Worm (Caenorhabditis elegans) whole organism, young adult: ENCODE data around the gene cnnm-3.

Experiments
- B0019.2 ChIP-seq: fragments of 200-800 bp; sonication (Bioruptor generic); conservative IDR thresholded peaks from 2 replicates; pipeline ENCODE4 v1.3.6; 2022; ENCODE audit warnings: missing genetic modification reagents, missing genetic modification characterization, missing compliant biosample characterization
- B0035.1 ChIP-seq: sonication (generic microtip); optimal IDR thresholded peaks from 2 replicates; lab custom pipeline; 2016; ENCODE audit warnings: missing genetic modification characterization, mild to moderate bottlenecking, missing compliant biosample characterization, missing genotype, missing genetic modification reagents
- C06A6.2 ChIP-seq: fragments of 200-800 bp; sonication (Bioruptor generic); conservative IDR thresholded peaks from 2 replicates; pipeline ENCODE4 v1.3.6; 2022; ENCODE audit warnings: missing genetic modification characterization, missing compliant biosample characterization
- F10E7.11 ChIP-seq: sonication (generic microtip); optimal IDR thresholded peaks from 2 replicates; lab custom pipeline; 2017; ENCODE audit warnings: mild to moderate bottlenecking, missing genetic modification characterization, moderate library complexity, missing compliant biosample characterization
- F57A8.1 ChIP-seq: fragments of 200-800 bp; sonication (Bioruptor generic); optimal IDR thresholded peaks from 2 replicates; lab custom pipeline; 2018; ENCODE audit warnings: mild to moderate bottlenecking, missing genetic modification characterization, moderate library complexity, missing compliant biosample characterization
- F57C9.4 ChIP-seq: sonication (generic microtip); optimal IDR thresholded peaks from 2 replicates; lab custom pipeline; 2017; ENCODE audit warnings: mild to moderate bottlenecking, missing genetic modification characterization, missing compliant biosample characterization
- T07F8.4 ChIP-seq: sonication (generic microtip); optimal IDR thresholded peaks from 2 replicates; lab custom pipeline; 2016; ENCODE audit warnings: mild to moderate bottlenecking, missing genetic modification characterization, moderate library complexity, missing compliant biosample characterization
- T26A5.8 ChIP-seq: sonication (generic microtip); optimal IDR thresholded peaks from 2 replicates; lab custom pipeline; 2016; ENCODE audit warnings: missing genetic modification characterization, missing compliant biosample characterization
- ama-1 ChIP-seq, 3 experiments: fragments of 150-350 bp in 1 of 3; sonication (generic microtip) in 2 of 3; optimal IDR thresholded peaks; 2 replicates each; lab custom pipeline; 2014 to 2018; ENCODE audit warnings: missing biosample characterization in 2 of 3, missing genetic modification characterization in 2 of 3, missing genetic modification reagents in 2 of 3
- aptf-3 ChIP-seq: fragments of 200-800 bp; sonication (Bioruptor generic); IDR thresholded peaks from 2 replicates; pipeline ENCODE4 v1.3.6; 2022; ENCODE audit warnings: missing genetic modification characterization, missing compliant biosample characterization
- atf-7 ChIP-seq: sonication (generic microtip); optimal IDR thresholded peaks from 2 replicates; lab custom pipeline; 2017; ENCODE audit warnings: mild to moderate bottlenecking, missing genetic modification characterization, missing compliant biosample characterization
- athp-1 ChIP-seq: sonication (generic microtip); optimal IDR thresholded peaks from 2 replicates; lab custom pipeline; 2017; ENCODE audit warnings: mild to moderate bottlenecking, missing genetic modification characterization, missing compliant biosample characterization
- cebp-2 ChIP-seq: fragments of 200-800 bp; sonication (Bioruptor generic); IDR thresholded peaks from 2 replicates; pipeline ENCODE4 v1.3.6; 2022; ENCODE audit warnings: missing genetic modification characterization, missing compliant biosample characterization
- ceh-100 ChIP-seq: fragments of 200-800 bp; sonication (Bioruptor generic); IDR thresholded peaks from 2 replicates; pipeline ENCODE4 v1.3.6; 2022; ENCODE audit warnings: missing genetic modification reagents, missing genetic modification characterization, missing compliant biosample characterization
- ceh-27 ChIP-seq: fragments of 200-800 bp; sonication (Bioruptor generic); optimal IDR thresholded peaks from 2 replicates; lab custom pipeline; 2018; ENCODE audit warnings: mild to moderate bottlenecking, missing genetic modification characterization, moderate library complexity, missing compliant biosample characterization
- chd-7 ChIP-seq: sonication (generic microtip); optimal IDR thresholded peaks from 2 replicates; lab custom pipeline; 2016; ENCODE audit warnings: mild to moderate bottlenecking, missing genetic modification characterization, moderate library complexity, missing compliant biosample characterization
- dox-1 ChIP-seq: fragments of 200-800 bp; sonication (Bioruptor generic); IDR thresholded peaks from 2 replicates; pipeline ENCODE4 v1.3.6; 2022; ENCODE audit warnings: missing genetic modification reagents, missing genetic modification characterization, missing compliant biosample characterization
- egl-18 ChIP-seq: fragments of 200-800 bp; sonication (Bioruptor generic); IDR thresholded peaks from 2 replicates; pipeline ENCODE4 v1.3.6; 2022; ENCODE audit warnings: missing genetic modification reagents, missing genetic modification characterization, missing compliant biosample characterization
- egrh-3 ChIP-seq: fragments of 200-800 bp; sonication (Bioruptor generic); IDR thresholded peaks from 2 replicates; pipeline ENCODE4 v1.3.6; 2022; ENCODE audit warnings: missing genetic modification reagents, missing genetic modification characterization, missing compliant biosample characterization
- gei-17 ChIP-seq: fragments of 200-800 bp; sonication (Bioruptor generic); optimal IDR thresholded peaks from 2 replicates; lab custom pipeline; 2018; ENCODE audit warnings: mild to moderate bottlenecking, missing genetic modification characterization, missing compliant biosample characterization
- hlh-26 ChIP-seq: fragments of 200-800 bp; sonication (Bioruptor generic); conservative IDR thresholded peaks from 2 replicates; pipeline ENCODE4 v1.3.6; 2022; ENCODE audit warnings: missing genetic modification reagents, missing genetic modification characterization, missing compliant biosample characterization
- hmg-20 ChIP-seq: fragments of 200-800 bp; sonication (Bioruptor generic); IDR thresholded peaks from 2 replicates; pipeline ENCODE4 v1.3.6; 2022; ENCODE audit warnings: missing genetic modification reagents, missing genetic modification characterization, missing compliant biosample characterization
- hrde-1 ChIP-seq: sonication (generic microtip); optimal IDR thresholded peaks from 2 replicates; lab custom pipeline; 2016; ENCODE audit warnings: missing genetic modification characterization, mild to moderate bottlenecking, missing compliant biosample characterization, moderate library complexity, missing genotype, missing genetic modification reagents, borderline replicate concordance
- lin-26 ChIP-seq: fragments of 200-800 bp; sonication (Bioruptor generic); IDR thresholded peaks from 2 replicates; pipeline ENCODE4 v1.3.6; 2022; ENCODE audit warnings: missing genetic modification reagents, missing genetic modification characterization, missing compliant biosample characterization
- lin-35 ChIP-seq, 3 experiments: fragments of 150-350 bp in 2 of 3; sonication (generic microtip) in 1 of 3; optimal IDR thresholded peaks; 2 replicates each; lab custom pipeline; 2014 to 2018; ENCODE audit warnings: missing biosample characterization in 3 of 3, missing genetic modification characterization in 3 of 3, missing genetic modification reagents in 3 of 3
- lin-54 ChIP-seq: fragments of 200-800 bp; sonication (Bioruptor generic); optimal IDR thresholded peaks from 2 replicates; lab custom pipeline; 2018; ENCODE audit warnings: mild to moderate bottlenecking, missing genetic modification characterization, missing compliant biosample characterization
- lir-1 ChIP-seq: fragments of 200-800 bp; sonication (Bioruptor generic); conservative IDR thresholded peaks from 2 replicates; pipeline ENCODE4 v1.3.6; 2022; ENCODE audit warnings: missing genetic modification reagents, missing genetic modification characterization, missing compliant biosample characterization
- lsy-27 ChIP-seq: sonication (generic microtip); optimal IDR thresholded peaks from 2 replicates; lab custom pipeline; 2017; ENCODE audit warnings: missing genetic modification characterization, mild to moderate bottlenecking, missing compliant biosample characterization, antibody characterized with exemption, missing genotype, borderline replicate concordance; ENCODE audit not compliant: insufficient read depth
- mxl-1 ChIP-seq: sonication (generic microtip); optimal IDR thresholded peaks from 2 replicates; lab custom pipeline; 2016; ENCODE audit warnings: missing genetic modification characterization, missing compliant biosample characterization
- nhr-80 ChIP-seq: sonication (generic microtip); optimal IDR thresholded peaks from 2 replicates; lab custom pipeline; 2016; ENCODE audit warnings: missing genetic modification characterization, missing compliant biosample characterization
- repo-1 ChIP-seq: sonication (generic microtip); optimal IDR thresholded peaks from 2 replicates; lab custom pipeline; 2017; ENCODE audit warnings: mild to moderate bottlenecking, missing genetic modification characterization, missing compliant biosample characterization
- rpc-1 ChIP-seq, 2 experiments: fragments of 150-350 bp in 1 of 2; sonication (generic microtip) in 1 of 2; optimal IDR thresholded peaks; 2 replicates each; lab custom pipeline; 2014 to 2018; ENCODE audit warnings: missing biosample characterization in 1 of 2, missing genetic modification characterization in 1 of 2, missing genetic modification reagents in 1 of 2, missing genotype in 1 of 2
- snpc-1.3 ChIP-seq: sonication (generic microtip); optimal IDR thresholded peaks from 2 replicates; lab custom pipeline; 2017; ENCODE audit warnings: missing genetic modification characterization, mild to moderate bottlenecking, missing compliant biosample characterization, antibody characterized with exemption, moderate library complexity, missing genotype, missing genetic modification reagents; ENCODE audit not compliant: insufficient read depth
- snpc-4 ChIP-seq, 5 experiments: fragments of 150-350 bp in 1 of 5; sonication (generic microtip) in 4 of 5; optimal IDR thresholded peaks; 2 replicates each; lab custom pipeline; 2014 to 2018; ENCODE audit warnings: missing genetic modification characterization in 5 of 5, missing biosample characterization in 3 of 5, antibody characterized with exemption in 2 of 5, mild to moderate bottlenecking in 2 of 5, missing compliant biosample characterization in 2 of 5, missing genotype in 2 of 5, moderate library complexity in 2 of 5, missing genetic modification reagents in 1 of 5
- sptf-2 ChIP-seq: fragments of 200-800 bp; sonication (Bioruptor generic); optimal IDR thresholded peaks from 2 replicates; lab custom pipeline; 2018; ENCODE audit warnings: mild to moderate bottlenecking, missing genetic modification characterization, missing compliant biosample characterization

Gene cnnm-3

DNA sequence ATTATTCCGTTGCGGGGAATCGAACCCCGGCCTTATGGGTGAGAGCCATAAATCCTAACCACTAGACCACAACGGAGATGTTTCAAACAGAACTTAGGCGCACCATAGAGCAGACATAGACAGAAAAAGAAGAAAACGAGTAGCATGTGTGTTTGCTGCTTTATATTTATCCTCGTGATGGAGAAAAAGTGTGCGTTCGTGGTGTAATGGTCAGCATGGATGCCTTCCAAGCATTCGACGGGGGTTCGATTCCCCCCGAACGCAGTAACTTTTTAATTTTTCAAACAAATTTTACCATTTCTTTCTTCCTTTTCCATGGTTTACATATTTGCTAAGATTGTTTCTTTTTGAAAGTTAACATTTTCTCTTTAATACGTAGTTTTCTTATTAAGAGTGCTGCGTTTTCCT is 9.7 kb downstream of the cnnm-3 start (continued):
- TF ChIP-seq T07F8.4 (tag; lab: Kevin White, UChicago) = peak; percentile 93
- peak; percentile 95 for TF ChIP-seq atf-7 (tag; lab: Kevin White, UChicago)
- TF ChIP-seq athp-1 (tag; lab: Kevin White, UChicago) = peak; percentile 94

DNA sequence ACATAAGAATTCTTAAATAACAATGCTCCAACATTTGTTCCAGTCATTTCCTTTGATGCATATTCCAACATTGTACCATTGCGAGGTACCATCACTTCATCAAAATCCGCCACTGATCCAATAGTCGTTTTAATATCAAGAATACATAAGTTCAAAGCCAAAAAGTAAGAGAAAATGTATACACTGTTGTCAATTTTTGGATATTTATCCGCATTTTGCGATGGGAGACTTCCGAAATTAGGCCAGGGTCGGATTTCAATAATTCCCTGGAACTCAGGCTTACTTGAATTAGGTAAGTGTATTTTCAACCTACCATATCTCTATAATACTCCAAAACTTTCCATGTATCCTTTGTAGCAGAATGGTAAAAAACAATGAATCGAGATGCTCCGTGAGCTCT is 11.4 kb downstream of the cnnm-3 start, which contains the start of gene M02F4.2:
M02F4.2 (minus strand) TSS at position 101 of the 400 bp plus-strand sequence.
- no peak for TF ChIP-seq hlh-26 (GFP tag; lab: Robert Waterston, UW)
- no peak for TF ChIP-seq B0019.2
- no peak for TF ChIP-seq egl-18 (GFP tag; lab: Robert Waterston, UW)
- no peak for TF ChIP-seq ceh-100 (GFP tag; lab: Robert Waterston, UW)
- no peak for TF ChIP-seq F57A8.1 (GFP tag; lab: Kevin White, UChicago)
- TF ChIP-seq ceh-27 = no peak
- TF ChIP-seq B0035.1 (tag; lab: Kevin White, UChicago) = no peak
- TF ChIP-seq chd-7 (tag; lab: Kevin White, UChicago) = no peak
- TF ChIP-seq lir-1 (GFP tag; lab: Robert Waterston, UW) = no peak
- TF ChIP-seq ama-1 (optimal IDR thresholded peaks at IDR 0.05; lab: Kevin White, UChicago) = no peak
- TF ChIP-seq ama-1 (GFP tag; optimal IDR thresholded peaks at IDR 0.05; lab: Kevin White, UChicago) = no peak
- no peak for TF ChIP-seq F10E7.11 (tag; lab: Kevin White, UChicago)
- TF ChIP-seq aptf-3 (GFP tag; lab: Robert Waterston, UW) = no peak
- no peak for TF ChIP-seq mxl-1
- no peak for TF ChIP-seq hrde-1
- TF ChIP-seq repo-1 (tag; lab: Kevin White, UChicago) = no peak
- no peak for TF ChIP-seq gei-17 (GFP tag; lab: Kevin White, UChicago)
- no peak for TF ChIP-seq egrh-3

DNA sequence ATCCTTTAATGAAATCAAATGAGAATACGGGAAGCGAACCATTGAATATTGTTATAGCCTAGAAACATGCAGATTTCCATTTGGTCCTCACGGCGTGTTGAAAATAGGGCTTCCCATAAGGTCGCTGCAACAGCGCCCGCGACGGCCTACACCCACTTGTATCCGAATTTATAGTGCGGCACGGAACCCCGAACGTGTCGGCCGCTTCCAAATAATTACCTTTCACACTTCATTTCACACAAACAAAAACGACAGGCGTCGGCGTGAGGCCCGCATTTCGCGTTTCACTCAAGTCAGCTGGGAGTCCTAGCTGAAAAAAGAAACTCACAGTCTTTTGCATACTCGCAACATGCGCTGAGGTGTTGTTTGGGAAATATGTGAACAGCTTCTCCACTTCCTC is 12.2 kb downstream of the cnnm-3 start:
- TF ChIP-seq cebp-2 = no peak
- no peak for TF ChIP-seq snpc-4 (GFP tag; optimal IDR thresholded peaks at IDR 0.05; lab: Kevin White, UChicago)
- peak in 2 of 4 experiments; percentile 61 to 80 for TF ChIP-seq snpc-4 (tag; optimal IDR thresholded peaks at IDR 0.05; lab: Kevin White, UChicago)
- TF ChIP-seq lin-35 (GFP tag; optimal IDR thresholded peaks at IDR 0.05; lab: Kevin White, UChicago) = no peak

DNA sequence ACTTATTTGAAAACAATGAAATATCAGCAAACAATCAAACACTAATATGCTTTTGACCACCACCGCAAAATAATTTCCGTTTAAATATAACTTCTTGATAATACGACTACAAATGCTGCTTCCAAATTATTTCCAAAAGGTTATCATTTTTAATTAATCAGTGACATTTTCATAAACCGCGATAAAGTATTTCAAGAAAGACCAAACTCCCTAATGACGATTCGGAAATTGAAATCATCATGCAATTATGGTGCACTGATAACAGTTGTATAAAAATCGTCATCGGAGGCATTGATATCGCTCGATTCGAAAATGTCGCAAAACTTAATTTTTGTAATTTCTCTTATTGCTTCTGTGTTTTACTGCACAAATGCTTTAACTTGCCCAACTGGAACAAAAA is 14.2 kb downstream of the cnnm-3 start, which contains the start of gene clec-265:
clec-265 (plus strand) TSS at position 300 of the 400 bp plus-strand sequence.
- TF ChIP-seq hmg-20 (GFP tag; lab: Robert Waterston, UW) = no peak
- peak; percentile 89 for TF ChIP-seq nhr-80 (tag; lab: Kevin White, UChicago)
- peak; percentile 10 for TF ChIP-seq atf-7 (tag; lab: Kevin White, UChicago)

DNA sequence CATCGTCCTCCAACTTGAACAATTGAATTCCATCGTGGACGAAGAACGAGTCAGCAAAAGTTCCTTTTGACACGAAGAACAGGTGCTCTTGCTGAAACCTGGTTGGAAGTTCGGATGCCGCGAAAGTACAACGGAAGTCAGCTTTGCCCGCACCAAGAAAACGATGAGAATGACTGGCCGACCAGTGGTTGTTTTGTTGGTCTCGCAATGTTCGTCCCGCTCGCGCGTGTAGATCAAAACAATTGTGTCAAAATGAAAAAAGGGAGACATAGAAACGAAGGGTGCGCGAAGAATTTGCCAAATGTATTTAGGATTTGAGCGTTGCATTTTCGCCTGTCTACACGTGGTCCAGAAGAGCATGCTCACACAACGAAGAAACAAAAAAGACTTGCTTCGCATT is 16.6 kb downstream of the cnnm-3 start, which contains the start of gene M02F4.1:
M02F4.1 (minus strand) TSS at position 101 of the 400 bp plus-strand sequence.
- no peak for TF ChIP-seq T26A5.8
- TF ChIP-seq lin-26 = 0 out of 2 replicates have a peak, but pooled peaks have one; percentile 25
- TF ChIP-seq C06A6.2 = no peak

DNA sequence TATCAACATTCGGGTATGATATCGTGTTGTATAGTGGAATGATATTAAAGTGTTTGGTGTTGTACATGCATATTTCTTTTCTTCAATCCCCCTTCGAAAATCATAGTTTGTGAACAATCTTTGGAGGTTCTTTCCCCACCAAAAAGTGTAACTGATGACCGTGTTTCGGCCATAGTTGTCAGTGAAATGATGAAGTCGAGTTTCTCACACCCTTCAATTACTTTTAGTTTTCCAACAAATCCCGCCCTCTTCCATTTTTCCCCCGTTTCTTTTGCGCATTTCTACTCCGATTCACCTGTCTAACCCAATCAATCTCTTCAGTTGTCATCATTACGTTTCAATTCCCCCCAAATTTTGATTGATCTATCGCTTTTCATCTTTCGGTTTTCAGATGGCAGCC is 20.5 kb downstream of the cnnm-3 start:
- TF ChIP-seq lsy-27 (no peak), dox-1 (GFP tag; lab: Robert Waterston, UW) (no peak), lin-54 (GFP tag; lab: Kevin White, UChicago) (no peak), F57C9.4 (no peak), rpc-1 (optimal IDR thresholded peaks at IDR 0.05; lab: Kevin White, UChicago) (no peak), rpc-1 (tag; optimal IDR thresholded peaks at IDR 0.05; lab: Kevin White, UChicago) (no peak), sptf-2 (GFP tag; lab: Kevin White, UChicago) (no peak), snpc-1.3 (tag; lab: Kevin White, UChicago) (no peak)
